Worm (Caenorhabditis elegans) whole organism, L3 larva: ENCODE measurements around the gene srt-31.
A peak's percentile ranks its signal among the peaks of the same experiment; 100 is the strongest.

Source experiments
- egl-27 ChIP-seq: sonication (generic microtip); optimal IDR thresholded peaks from 4 replicates; lab custom pipeline; 2017; ENCODE audit warnings: missing biosample characterization, missing genetic modification reagents, missing genetic modification characterization
- elt-2 ChIP-seq: sonication (generic microtip); optimal IDR thresholded peaks from 2 replicates; lab custom pipeline; 2016; ENCODE audit warnings: missing genetic modification reagents, mild to moderate bottlenecking, missing genetic modification characterization, missing compliant biosample characterization
- fkh-2 ChIP-seq: fragments of 150-350 bp; optimal IDR thresholded peaks from 2 replicates; lab custom pipeline; 2014; ENCODE audit warnings: missing biosample characterization, missing genetic modification reagents, missing genetic modification characterization
- snpc-4 ChIP-seq: fragments of 150-350 bp; optimal IDR thresholded peaks from 2 replicates; lab custom pipeline; 2014; ENCODE audit warnings: missing biosample characterization, missing genetic modification characterization

DNA sequence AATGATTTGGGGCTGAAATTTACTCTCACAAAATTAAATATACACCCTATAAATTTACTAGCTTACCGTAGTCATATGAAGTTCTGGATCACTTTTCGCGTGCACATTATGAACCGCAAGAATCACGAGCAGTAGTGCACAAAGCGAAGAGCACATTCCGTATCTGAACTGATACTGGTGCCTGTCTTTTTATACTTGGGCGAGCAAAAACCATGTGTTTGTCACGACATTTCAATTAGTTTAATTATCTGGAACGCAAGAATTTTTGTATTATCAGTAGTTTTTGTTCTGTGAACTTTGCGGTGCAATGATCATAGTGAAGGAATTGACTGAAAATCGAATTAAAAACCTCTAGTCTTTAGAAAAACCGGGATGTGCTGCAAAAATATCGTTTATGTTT lies 51.4 kb downstream of the srt-31 start, which contains the start of gene lipl-3:
- TF ChIP-seq egl-27 (tag; lab: Kevin White, UChicago) (no peak), fkh-2 (no peak), snpc-4 (tag; lab: Kevin White, UChicago) (no peak), elt-2 (tag; lab: Kevin White, UChicago) (peak; percentile 43)
